Fruit fly (Drosophila melanogaster) whole organism, embryonic: ENCODE results near the gene Mer.

ENCODE experiments used
- Antp ChIP-seq: fragments of 200-800 bp; sonication (Bioruptor generic); optimal IDR thresholded peaks from 3 replicates; lab custom pipeline; 2016; ENCODE audit warnings: missing biosample characterization, missing genetic modification characterization
- Blimp-1 ChIP-seq: fragments of 200-800 bp; sonication (Bioruptor generic); optimal IDR thresholded peaks from 3 replicates; lab custom pipeline; 2018; ENCODE audit warnings: missing biosample characterization, missing genetic modification characterization, mild to moderate bottlenecking, moderate library complexity, missing genetic modification reagents
- CG10565 ChIP-seq: fragments of 200-800 bp; sonication (Bioruptor generic); optimal IDR thresholded peaks from 3 replicates; lab custom pipeline; 2016; ENCODE audit warnings: missing biosample characterization, mild to moderate bottlenecking, missing genetic modification characterization
- CG11456 ChIP-seq: fragments of 200-800 bp; sonication (Bioruptor generic); IDR thresholded peaks from 3 replicates; pipeline ENCODE4 v1.3.6; 2022; ENCODE audit warnings: missing biosample characterization, missing genetic modification characterization
- CG12236 ChIP-seq: fragments of 200-800 bp; sonication (Bioruptor generic); optimal IDR thresholded peaks from 2 replicates; lab custom pipeline; 2016; ENCODE audit warnings: missing biosample characterization, missing genetic modification characterization
- CG12744 ChIP-seq: fragments of 200-800 bp; sonication (Bioruptor generic); optimal IDR thresholded peaks from 2 replicates; lab custom pipeline; 2016; ENCODE audit warnings: missing biosample characterization, missing genetic modification characterization
- CG12769 ChIP-seq: fragments of 200-800 bp; sonication (Bioruptor generic); optimal IDR thresholded peaks from 2 replicates; lab custom pipeline; 2019; ENCODE audit warnings: missing biosample characterization, mild to moderate bottlenecking, missing genetic modification characterization, moderate library complexity
- CG12942 ChIP-seq: fragments of 200-800 bp; sonication (Bioruptor generic); optimal IDR thresholded peaks from 3 replicates; lab custom pipeline; 2016; ENCODE audit warnings: missing biosample characterization, missing genetic modification characterization
- CG17568 ChIP-seq: fragments of 200-800 bp; sonication (Bioruptor generic); optimal IDR thresholded peaks from 2 replicates; lab custom pipeline; 2018; ENCODE audit warnings: missing biosample characterization, mild to moderate bottlenecking, missing genetic modification characterization, moderate library complexity
- CG18619 ChIP-seq: fragments of 200-800 bp; sonication (Bioruptor generic); optimal IDR thresholded peaks from 3 replicates; lab custom pipeline; 2017; ENCODE audit warnings: missing biosample characterization, mild to moderate bottlenecking, missing genetic modification characterization
- CG2129 ChIP-seq: fragments of 200-800 bp; sonication (Bioruptor generic); IDR thresholded peaks from 2 replicates; pipeline ENCODE4 v1.3.6; 2022; ENCODE audit warnings: missing biosample characterization, missing genetic modification characterization; ENCODE audit not compliant: partially characterized antibody
- CG31365 ChIP-seq: fragments of 200-800 bp; sonication (Bioruptor generic); optimal IDR thresholded peaks from 2 replicates; lab custom pipeline; 2018; ENCODE audit warnings: missing biosample characterization, mild to moderate bottlenecking, missing genetic modification characterization
- CG32767 ChIP-seq: fragments of 200-800 bp; sonication (Bioruptor generic); IDR thresholded peaks from 2 replicates; pipeline ENCODE4 v1.3.6; 2022; ENCODE audit warnings: missing biosample characterization, missing genetic modification characterization
- CG6765 ChIP-seq: fragments of 200-800 bp; sonication (Bioruptor generic); optimal IDR thresholded peaks from 3 replicates; lab custom pipeline; 2017; ENCODE audit warnings: missing biosample characterization, mild to moderate bottlenecking, missing genetic modification characterization
- CG7928 ChIP-seq: fragments of 200-800 bp; sonication (Bioruptor generic); optimal IDR thresholded peaks from 2 replicates; lab custom pipeline; 2017; ENCODE audit warnings: missing biosample characterization, mild to moderate bottlenecking, missing genetic modification characterization
- CG8290 ChIP-seq, 3 experiments: fragments of 200-800 bp; sonication (Bioruptor generic); optimal IDR thresholded peaks; 2 replicates each; lab custom pipeline; 2016 to 2019; ENCODE audit warnings: missing biosample characterization in 3 of 3, missing genetic modification characterization in 3 of 3, mild to moderate bottlenecking in 2 of 3, moderate library complexity in 1 of 3
- CG8388 ChIP-seq: fragments of 200-800 bp; sonication (Bioruptor generic); optimal IDR thresholded peaks from 2 replicates; lab custom pipeline; 2019; ENCODE audit warnings: missing biosample characterization, mild to moderate bottlenecking, missing genetic modification characterization, moderate library complexity
- CG8765 ChIP-seq: fragments of 200-800 bp; sonication (Bioruptor generic); IDR thresholded peaks from 2 replicates; pipeline ENCODE4 v1.3.6; 2022; ENCODE audit warnings: missing biosample characterization, missing genetic modification characterization
- CG9727 ChIP-seq: fragments of 200-800 bp; sonication (Bioruptor generic); optimal IDR thresholded peaks from 3 replicates; lab custom pipeline; 2017; ENCODE audit warnings: missing biosample characterization, mild to moderate bottlenecking, missing genetic modification characterization
- CTCF ChIP-seq: fragments of 200-800 bp; sonication (Bioruptor generic); optimal IDR thresholded peaks from 2 replicates; lab custom pipeline; 2017; ENCODE audit warnings: missing biosample characterization, mild to moderate bottlenecking, missing genetic modification characterization, moderate library complexity
- Dfd ChIP-seq, 2 experiments: fragments of >200 bp; optimal IDR thresholded peaks; 2 replicates each; lab custom pipeline; 2017; ENCODE audit warnings: missing biosample characterization in 2 of 2, missing genetic modification characterization in 2 of 2
- Drgx ChIP-seq: fragments of 200-800 bp; sonication (Bioruptor generic); IDR thresholded peaks from 2 replicates; pipeline ENCODE4 v1.3.6; 2022; ENCODE audit warnings: missing biosample characterization, missing genetic modification characterization
- ERR ChIP-seq: fragments of 200-800 bp; sonication (Bioruptor generic); optimal IDR thresholded peaks from 2 replicates; lab custom pipeline; 2016; ENCODE audit warnings: missing biosample characterization, missing genetic modification characterization
- Eip74EF ChIP-seq, 2 experiments: fragments of 200-800 bp in 1 of 2; fragments of >200 bp in 1 of 2; sonication (Bioruptor generic) in 1 of 2; optimal IDR thresholded peaks; 2 replicates each; lab custom pipeline; 2017 to 2019; ENCODE audit warnings: missing biosample characterization in 2 of 2, missing genetic modification characterization in 2 of 2, mild to moderate bottlenecking in 1 of 2, moderate library complexity in 1 of 2
- GATAe ChIP-seq: fragments of 200-800 bp; sonication (Bioruptor generic); conservative IDR thresholded peaks from 2 replicates; pipeline ENCODE4 v1.3.6; 2022; ENCODE audit warnings: missing biosample characterization, missing genetic modification characterization
- Hmr ChIP-seq: fragments of 200-800 bp; sonication (Bioruptor generic); optimal IDR thresholded peaks from 3 replicates; lab custom pipeline; 2017; ENCODE audit warnings: mild to moderate bottlenecking, missing biosample characterization, missing genetic modification reagents, missing genetic modification characterization
- Hsf ChIP-seq: fragments of 200-800 bp; sonication (Bioruptor generic); optimal IDR thresholded peaks from 3 replicates; lab custom pipeline; 2016; ENCODE audit warnings: missing biosample characterization, missing genetic modification characterization
- Lim3 ChIP-seq: fragments of 200-800 bp; sonication (Bioruptor generic); IDR thresholded peaks from 2 replicates; pipeline ENCODE4 v1.3.6; 2022; ENCODE audit warnings: missing biosample characterization, missing genetic modification characterization
- NFAT ChIP-seq: fragments of 200-800 bp; sonication (Bioruptor generic); IDR thresholded peaks from 2 replicates; pipeline ENCODE4 v1.3.6; 2022; ENCODE audit warnings: missing biosample characterization, missing genetic modification characterization
- Nf-YC ChIP-seq: fragments of 200-800 bp; optimal IDR thresholded peaks from 3 replicates; lab custom pipeline; 2019; ENCODE audit warnings: missing biosample characterization, mild to moderate bottlenecking, missing genetic modification characterization, moderate library complexity
- NfI ChIP-seq: fragments of 200-800 bp; sonication (Bioruptor generic); optimal IDR thresholded peaks from 3 replicates; lab custom pipeline; 2018; ENCODE audit warnings: missing biosample characterization, mild to moderate bottlenecking, missing genetic modification characterization, moderate library complexity
- Sry-β ChIP-seq: fragments of 200-800 bp; sonication (Bioruptor generic); optimal IDR thresholded peaks from 2 replicates; lab custom pipeline; 2018; ENCODE audit warnings: missing biosample characterization, mild to moderate bottlenecking, missing genetic modification characterization, moderate library complexity
- Stat92E ChIP-seq, 3 experiments: fragments of >200 bp in 2 of 3; fragments of 200-800 bp in 1 of 3; sonication (Bioruptor generic) in 1 of 3; optimal IDR thresholded peaks; 2 replicates each; lab custom pipeline; 2017 to 2019; ENCODE audit warnings: missing biosample characterization in 3 of 3, missing genetic modification characterization in 3 of 3, mild to moderate bottlenecking in 1 of 3, moderate library complexity in 1 of 3
- Xrp1 ChIP-seq: fragments of 200-800 bp; sonication (Bioruptor generic); IDR thresholded peaks from 2 replicates; pipeline ENCODE4 v1.3.6; 2022; ENCODE audit warnings: missing biosample characterization, missing genetic modification characterization
- ase ChIP-seq: fragments of 200-800 bp; sonication (Bioruptor generic); IDR thresholded peaks from 3 replicates; pipeline ENCODE4 v1.3.6; 2022; ENCODE audit warnings: missing biosample characterization, missing genetic modification characterization
- ato ChIP-seq: fragments of 200-800 bp; sonication (Bioruptor generic); IDR thresholded peaks from 2 replicates; pipeline ENCODE4 v1.3.6; 2022; ENCODE audit warnings: missing biosample characterization, missing genetic modification characterization; ENCODE audit not compliant: partially characterized antibody
- chn ChIP-seq: fragments of 200-800 bp; sonication (Bioruptor generic); optimal IDR thresholded peaks from 2 replicates; lab custom pipeline; 2016; ENCODE audit warnings: missing biosample characterization, missing genetic modification characterization
- dpn ChIP-seq, 2 experiments: fragments of 200-800 bp; sonication (Bioruptor generic); optimal IDR thresholded peaks; 3 replicates each; lab custom pipeline; 2016; ENCODE audit warnings: missing biosample characterization in 2 of 2, missing genetic modification characterization in 2 of 2
- exex ChIP-seq: fragments of 200-800 bp; sonication (Bioruptor generic); optimal IDR thresholded peaks from 4 replicates; lab custom pipeline; 2018; ENCODE audit warnings: missing biosample characterization, mild to moderate bottlenecking, missing genetic modification characterization, moderate library complexity
- eyg ChIP-seq: fragments of 200-800 bp; sonication (Bioruptor generic); optimal IDR thresholded peaks from 3 replicates; lab custom pipeline; 2016; ENCODE audit warnings: missing biosample characterization, missing genetic modification characterization
- gt ChIP-seq: fragments of 200-800 bp; sonication (Bioruptor generic); IDR thresholded peaks from 2 replicates; pipeline ENCODE4 v1.3.6; 2022; ENCODE audit warnings: missing biosample characterization, missing genetic modification characterization
- her ChIP-seq: fragments of 200-800 bp; sonication (Bioruptor generic); optimal IDR thresholded peaks from 2 replicates; lab custom pipeline; 2016; ENCODE audit warnings: missing biosample characterization, missing genetic modification characterization
- kah ChIP-seq: fragments of 200-800 bp; sonication (Bioruptor generic); optimal IDR thresholded peaks from 2 replicates; lab custom pipeline; 2018; ENCODE audit warnings: missing biosample characterization, mild to moderate bottlenecking, missing genetic modification characterization
- klu ChIP-seq: fragments of 200-800 bp; sonication (Bioruptor generic); IDR thresholded peaks from 2 replicates; pipeline ENCODE4 v1.3.6; 2022; ENCODE audit warnings: missing biosample characterization, missing genetic modification characterization
- knrl ChIP-seq: fragments of 200-800 bp; sonication (Bioruptor generic); IDR thresholded peaks from 3 replicates; pipeline ENCODE4 v1.3.6; 2022; ENCODE audit warnings: missing biosample characterization, missing genetic modification characterization; ENCODE audit not compliant: partially characterized antibody
- sob ChIP-seq: fragments of 200-800 bp; sonication (Bioruptor generic); IDR thresholded peaks from 2 replicates; pipeline ENCODE4 v1.3.6; 2022; ENCODE audit warnings: missing biosample characterization, missing genetic modification characterization
- tap ChIP-seq: fragments of 200-800 bp; optimal IDR thresholded peaks from 3 replicates; lab custom pipeline; 2019; ENCODE audit warnings: missing biosample characterization, mild to moderate bottlenecking, missing genetic modification characterization, moderate library complexity
- tll ChIP-seq, 2 experiments: fragments of 200-800 bp in 1 of 2; fragments of >200 bp in 1 of 2; sonication (Bioruptor generic) in 1 of 2; optimal IDR thresholded peaks; 2 replicates each; lab custom pipeline; 2017 to 2019; ENCODE audit warnings: missing biosample characterization in 2 of 2, missing genetic modification characterization in 2 of 2, mild to moderate bottlenecking in 1 of 2, moderate library complexity in 1 of 2
- ttk ChIP-seq: fragments of 200-800 bp; sonication (Bioruptor generic); IDR thresholded peaks from 2 replicates; pipeline ENCODE4 v2.1.2; 2022; ENCODE audit warnings: missing biosample characterization, missing genetic modification characterization
- yki ChIP-seq: fragments of >200 bp; optimal IDR thresholded peaks from 3 replicates; lab custom pipeline; 2018
- z ChIP-seq: fragments of 200-800 bp; sonication (Bioruptor generic); IDR thresholded peaks from 3 replicates; pipeline ENCODE4 v1.3.6; 2022; ENCODE audit warnings: missing biosample characterization, missing genetic modification characterization

Mer gene

dm6 chrX:19665684-19666141 is 27.6 kb downstream of the Mer start (continued):
- no peak for TF ChIP-seq Hmr (GFP tag; lab: Kevin White, UChicago)
- TF ChIP-seq Blimp-1 (GFP tag; lab: Kevin White, UChicago): peak; percentile 10
- TF ChIP-seq tll (GFP tag; optimal IDR thresholded peaks at IDR 0.05; lab: Kevin White, UChicago): no peak
- TF ChIP-seq CG10565 (GFP tag; lab: Kevin White, UChicago): no peak
- TF ChIP-seq CG18619 (GFP tag; lab: Kevin White, UChicago): no peak
- no peak for TF ChIP-seq her
- TF ChIP-seq CG8765 (GFP tag; lab: Robert Waterston, UW): 0 out of 2 replicates have a peak, but pooled peaks have one; percentile 6
- no peak for TF ChIP-seq CTCF
- peak; percentile 24 for TF ChIP-seq CG12744 (GFP tag; lab: Kevin White, UChicago)
- TF ChIP-seq CG12942 (GFP tag; lab: Kevin White, UChicago): no peak
- TF ChIP-seq ttk (GFP tag; lab: Robert Waterston, UW): peak; percentile 41; the same call in 1 of the 2 replicates
- no peak for TF ChIP-seq Stat92E (GFP tag; optimal IDR thresholded peaks at IDR 0.05; lab: Kevin White, UChicago)
- no peak for TF ChIP-seq Eip74EF (GFP tag; optimal IDR thresholded peaks at IDR 0.05; lab: Kevin White, UChicago)
- TF ChIP-seq CG2129 (GFP tag; lab: Robert Waterston, UW): no peak
- peak; percentile 25 for TF ChIP-seq CG8290 (GFP tag; optimal IDR thresholded peaks at IDR 0.05; lab: Kevin White, UChicago)
- peak in 1 of 2 experiments; percentile 44 for TF ChIP-seq CG8290 (tag; optimal IDR thresholded peaks at IDR 0.05; lab: Kevin White, UChicago)
- no peak for TF ChIP-seq GATAe
- peak; percentile 31 for TF ChIP-seq CG12769 (tag; lab: Kevin White, UChicago)
- TF ChIP-seq gt (GFP tag; lab: Robert Waterston, UW): no peak
- TF ChIP-seq ase (GFP tag; lab: Robert Waterston, UW): no peak
- TF ChIP-seq ERR (GFP tag; lab: Kevin White, UChicago): no peak
- TF ChIP-seq sob (GFP tag; lab: Robert Waterston, UW): peak; percentile 75
- no peak for TF ChIP-seq exex (tag; lab: Kevin White, UChicago)
- peak; percentile 64; the same call in 2 of the 3 replicates for TF ChIP-seq knrl (GFP tag; lab: Robert Waterston, UW)
- TF ChIP-seq CG7928: no peak
- no peak for TF ChIP-seq CG12236 (GFP tag; lab: Kevin White, UChicago)
- peak; percentile 46; the same call in 1 of the 2 replicates for TF ChIP-seq Drgx (GFP tag; lab: Robert Waterston, UW)
- TF ChIP-seq ato (GFP tag; lab: Robert Waterston, UW): no peak
- TF ChIP-seq Nf-YC (tag; lab: Kevin White, UChicago): no peak
- TF ChIP-seq yki: no peak
- TF ChIP-seq Hsf: peak; percentile 22
- TF ChIP-seq klu (GFP tag; lab: Robert Waterston, UW): no peak; the same call in 1 of the 2 replicates
- TF ChIP-seq dpn (GFP tag; optimal IDR thresholded peaks at IDR 0.05; lab: Kevin White, UChicago): peak; percentile 17 to 29
- peak; percentile 85 for TF ChIP-seq NFAT (GFP tag; lab: Robert Waterston, UW)
- TF ChIP-seq Sry-β (GFP tag; lab: Kevin White, UChicago): no peak
- TF ChIP-seq CG8388 (GFP tag; lab: Kevin White, UChicago): no peak
- no peak for TF ChIP-seq Lim3 (GFP tag; lab: Robert Waterston, UW)
- TF ChIP-seq Xrp1 (GFP tag; lab: Robert Waterston, UW): 0 out of 2 replicates have a peak, but pooled peaks have one; percentile 27
- TF ChIP-seq z: no peak
- peak; percentile 36 for TF ChIP-seq NfI (GFP tag; lab: Kevin White, UChicago)
- no peak for TF ChIP-seq chn (GFP tag; lab: Kevin White, UChicago)
- TF ChIP-seq CG9727 (GFP tag; lab: Kevin White, UChicago): no peak
- TF ChIP-seq CG32767 (GFP tag; lab: Robert Waterston, UW): no peak
- no peak for TF ChIP-seq eyg (GFP tag; lab: Kevin White, UChicago)
- no peak for TF ChIP-seq Dfd (GFP tag; optimal IDR thresholded peaks at IDR 0.05; lab: Kevin White, UChicago)
- no peak for TF ChIP-seq tap (tag; lab: Kevin White, UChicago)
- no peak for TF ChIP-seq CG6765 (GFP tag; lab: Kevin White, UChicago)
- TF ChIP-seq CG17568 (GFP tag; lab: Kevin White, UChicago): no peak
- no peak for TF ChIP-seq CG31365
- peak; percentile 64 for TF ChIP-seq Antp (GFP tag; lab: Kevin White, UChicago)
- peak; percentile 88 for TF ChIP-seq CG11456 (GFP tag; lab: Robert Waterston, UW)
- no peak for TF ChIP-seq kah (GFP tag; lab: Kevin White, UChicago)
